Fruit fly (Drosophila melanogaster) whole organism, embryonic: ENCODE measurements around the gene CG42495.

Source experiments
- Asciz ChIP-seq: fragments of 200-800 bp; sonication (Bioruptor generic); optimal IDR thresholded peaks from 2 replicates; lab custom pipeline; 2017; ENCODE audit warnings: missing biosample characterization, mild to moderate bottlenecking, missing genetic modification characterization, missing genetic modification reagents
- C15 ChIP-seq: fragments of 200-800 bp; sonication (Bioruptor generic); IDR thresholded peaks from 3 replicates; pipeline ENCODE4 v1.3.6; 2022; ENCODE audit warnings: missing biosample characterization, missing genetic modification characterization
- CG10654 ChIP-seq: fragments of 200-800 bp; sonication (Bioruptor generic); optimal IDR thresholded peaks from 2 replicates; lab custom pipeline; 2016; ENCODE audit warnings: missing biosample characterization, missing genetic modification characterization
- CG12942 ChIP-seq: fragments of 200-800 bp; sonication (Bioruptor generic); optimal IDR thresholded peaks from 3 replicates; lab custom pipeline; 2016; ENCODE audit warnings: missing biosample characterization, missing genetic modification characterization
- CG13775 ChIP-seq: fragments of 200-800 bp; sonication (Bioruptor generic); optimal IDR thresholded peaks from 3 replicates; lab custom pipeline; 2017; ENCODE audit warnings: missing biosample characterization, mild to moderate bottlenecking, missing genetic modification characterization
- CG14965 ChIP-seq: fragments of 200-800 bp; sonication (Bioruptor generic); optimal IDR thresholded peaks from 2 replicates; lab custom pipeline; 2016; ENCODE audit warnings: missing biosample characterization, missing genetic modification characterization, borderline replicate concordance
- CG15696 ChIP-seq: fragments of 200-800 bp; sonication (Bioruptor generic); optimal IDR thresholded peaks from 2 replicates; lab custom pipeline; 2019; ENCODE audit warnings: missing biosample characterization, mild to moderate bottlenecking, missing genetic modification characterization, moderate library complexity
- CG16815 ChIP-seq: fragments of 200-800 bp; sonication (Bioruptor generic); optimal IDR thresholded peaks from 3 replicates; lab custom pipeline; 2017; ENCODE audit warnings: missing biosample characterization, mild to moderate bottlenecking, missing genetic modification characterization
- CG17361 ChIP-seq: fragments of 200-800 bp; sonication (Bioruptor generic); IDR thresholded peaks from 3 replicates; pipeline ENCODE4 v1.3.6; 2022; ENCODE audit warnings: missing biosample characterization, missing genetic modification characterization
- CG1792 ChIP-seq: fragments of 200-800 bp; sonication (Bioruptor generic); optimal IDR thresholded peaks from 2 replicates; lab custom pipeline; 2016; ENCODE audit warnings: missing biosample characterization, missing genetic modification characterization
- CG18599 ChIP-seq: fragments of 200-800 bp; sonication (Bioruptor generic); optimal IDR thresholded peaks from 3 replicates; lab custom pipeline; 2017; ENCODE audit warnings: missing biosample characterization, missing genetic modification characterization, mild to moderate bottlenecking, moderate library complexity, missing genetic modification reagents
- CG2889 ChIP-seq: fragments of 200-800 bp; sonication (Bioruptor generic); IDR thresholded peaks from 3 replicates; pipeline ENCODE4 v1.3.6; 2022; ENCODE audit warnings: missing biosample characterization, missing genetic modification characterization
- CG30403 ChIP-seq: fragments of 200-800 bp; sonication (Bioruptor generic); optimal IDR thresholded peaks from 3 replicates; lab custom pipeline; 2016; ENCODE audit warnings: missing biosample characterization, missing genetic modification characterization
- CG34422 ChIP-seq: fragments of 200-800 bp; sonication (Bioruptor generic); IDR thresholded peaks from 3 replicates; pipeline ENCODE4 v1.3.6; 2022; ENCODE audit warnings: missing biosample characterization, missing genetic modification characterization
- CG4707 ChIP-seq: fragments of 200-800 bp; sonication (Bioruptor generic); optimal IDR thresholded peaks from 2 replicates; lab custom pipeline; 2018; ENCODE audit warnings: missing biosample characterization, mild to moderate bottlenecking, missing genetic modification characterization, moderate library complexity
- CG6765 ChIP-seq: fragments of 200-800 bp; sonication (Bioruptor generic); optimal IDR thresholded peaks from 3 replicates; lab custom pipeline; 2017; ENCODE audit warnings: missing biosample characterization, mild to moderate bottlenecking, missing genetic modification characterization
- CG8388 ChIP-seq: fragments of 200-800 bp; sonication (Bioruptor generic); optimal IDR thresholded peaks from 2 replicates; lab custom pipeline; 2019; ENCODE audit warnings: missing biosample characterization, mild to moderate bottlenecking, missing genetic modification characterization, moderate library complexity
- CG9727 ChIP-seq: fragments of 200-800 bp; sonication (Bioruptor generic); optimal IDR thresholded peaks from 3 replicates; lab custom pipeline; 2017; ENCODE audit warnings: missing biosample characterization, mild to moderate bottlenecking, missing genetic modification characterization
- CG9876 ChIP-seq: fragments of 200-800 bp; sonication (Bioruptor generic); optimal IDR thresholded peaks from 2 replicates; lab custom pipeline; 2016; ENCODE audit warnings: missing biosample characterization, missing genetic modification characterization
- CoRest ChIP-seq: fragments of 200-800 bp; sonication (Bioruptor generic); optimal IDR thresholded peaks from 3 replicates; lab custom pipeline; 2018; ENCODE audit warnings: missing biosample characterization, mild to moderate bottlenecking, missing genetic modification characterization, moderate library complexity
- Doc2 ChIP-seq: fragments of 200-800 bp; sonication (Bioruptor generic); IDR thresholded peaks from 2 replicates; pipeline ENCODE4 v1.3.6; 2022; ENCODE audit warnings: missing biosample characterization, missing genetic modification characterization
- H15 ChIP-seq: fragments of 200-800 bp; sonication (Bioruptor generic); IDR thresholded peaks from 3 replicates; pipeline ENCODE4 v1.3.6; 2022; ENCODE audit warnings: missing biosample characterization, missing genetic modification characterization
- Jarid2 ChIP-seq: fragments of 200-800 bp; sonication (Bioruptor generic); optimal IDR thresholded peaks from 3 replicates; lab custom pipeline; 2017; ENCODE audit warnings: mild to moderate bottlenecking, missing biosample characterization, missing genetic modification reagents, missing genetic modification characterization
- Meics ChIP-seq: fragments of 200-800 bp; sonication (Bioruptor generic); optimal IDR thresholded peaks from 2 replicates; lab custom pipeline; 2017; ENCODE audit warnings: missing biosample characterization, mild to moderate bottlenecking, missing genetic modification characterization
- Neu2 ChIP-seq: fragments of 200-800 bp; sonication (Bioruptor generic); optimal IDR thresholded peaks from 3 replicates; lab custom pipeline; 2016; ENCODE audit warnings: missing biosample characterization, missing genetic modification characterization, borderline replicate concordance
- Rfx ChIP-seq: fragments of 200-800 bp; sonication (Bioruptor generic); IDR thresholded peaks from 2 replicates; pipeline ENCODE4 v1.3.6; 2022; ENCODE audit warnings: missing biosample characterization, missing genetic modification characterization
- Tbp ChIP-seq: fragments of >200 bp; optimal IDR thresholded peaks from 2 replicates; lab custom pipeline; 2018; ENCODE audit warnings: missing biosample characterization, missing genetic modification characterization
- ap ChIP-seq: fragments of 200-800 bp; sonication (Bioruptor generic); IDR thresholded peaks from 2 replicates; pipeline ENCODE4 v1.3.6; 2022; ENCODE audit warnings: missing biosample characterization, missing genetic modification characterization
- ato ChIP-seq: fragments of 200-800 bp; sonication (Bioruptor generic); IDR thresholded peaks from 2 replicates; pipeline ENCODE4 v1.3.6; 2022; ENCODE audit warnings: missing biosample characterization, missing genetic modification characterization; ENCODE audit not compliant: partially characterized antibody
- bigmax ChIP-seq: fragments of 200-800 bp; sonication (Bioruptor generic); optimal IDR thresholded peaks from 2 replicates; lab custom pipeline; 2018; ENCODE audit warnings: missing biosample characterization, mild to moderate bottlenecking, missing genetic modification characterization
- chm ChIP-seq: fragments of 200-800 bp; sonication (Bioruptor generic); IDR thresholded peaks from 2 replicates; pipeline ENCODE4 v1.3.6; 2022; ENCODE audit warnings: missing biosample characterization, missing genetic modification characterization
- dati ChIP-seq: fragments of 200-800 bp; sonication (Bioruptor generic); IDR thresholded peaks from 2 replicates; pipeline ENCODE4 v1.3.6; 2022; ENCODE audit warnings: missing biosample characterization, missing genetic modification characterization
- emc ChIP-seq: fragments of 200-800 bp; sonication (Bioruptor generic); optimal IDR thresholded peaks from 2 replicates; lab custom pipeline; 2016; ENCODE audit warnings: missing biosample characterization, missing genetic modification characterization
- eve ChIP-seq, 2 experiments: fragments of >200 bp; optimal IDR thresholded peaks; 2 replicates each; lab custom pipeline; 2017; ENCODE audit warnings: missing biosample characterization in 2 of 2, missing genetic modification characterization in 2 of 2
- fd102C ChIP-seq: fragments of 200-800 bp; sonication (Bioruptor generic); optimal IDR thresholded peaks from 2 replicates; lab custom pipeline; 2018; ENCODE audit warnings: missing biosample characterization, mild to moderate bottlenecking, missing genetic modification characterization, moderate library complexity
- fru ChIP-seq: fragments of >200 bp; optimal IDR thresholded peaks from 2 replicates; lab custom pipeline; 2017
- lilli ChIP-seq: fragments of 200-800 bp; sonication (Bioruptor generic); optimal IDR thresholded peaks from 3 replicates; lab custom pipeline; 2016; ENCODE audit warnings: missing biosample characterization, missing genetic modification characterization
- lola ChIP-seq, 3 experiments: fragments of >200 bp in 2 of 3; fragments of 200-800 bp in 1 of 3; sonication (Bioruptor generic) in 1 of 3; optimal IDR thresholded peaks; 2 replicates each; lab custom pipeline; 2017 to 2019; ENCODE audit warnings: missing biosample characterization in 3 of 3, missing genetic modification characterization in 3 of 3, mild to moderate bottlenecking in 1 of 3, moderate library complexity in 1 of 3
- lov ChIP-seq, 2 experiments: fragments of 200-800 bp in 1 of 2; fragments of >200 bp in 1 of 2; sonication (Bioruptor generic) in 1 of 2; IDR thresholded peaks in 1 of 2; optimal IDR thresholded peaks in 1 of 2; 2 replicates in 1 of 2; 3 replicates in 1 of 2; pipeline versions ENCODE4 v1.3.6 to Lab custom; 2017 to 2022; ENCODE audit warnings: missing biosample characterization in 1 of 2, missing genetic modification characterization in 1 of 2
- ranshi ChIP-seq: fragments of 200-800 bp; sonication (Bioruptor generic); IDR thresholded peaks from 2 replicates; pipeline ENCODE4 v1.3.6; 2022; ENCODE audit warnings: missing biosample characterization, missing genetic modification characterization
- run ChIP-seq: fragments of 200-800 bp; sonication (Bioruptor generic); optimal IDR thresholded peaks from 3 replicates; lab custom pipeline; 2018; ENCODE audit warnings: missing biosample characterization, mild to moderate bottlenecking, missing genetic modification characterization
- salm ChIP-seq: fragments of 200-800 bp; sonication (Bioruptor generic); optimal IDR thresholded peaks from 2 replicates; lab custom pipeline; 2018; ENCODE audit warnings: missing biosample characterization, mild to moderate bottlenecking, missing genetic modification characterization
- stc ChIP-seq: fragments of 200-800 bp; sonication (Bioruptor generic); IDR thresholded peaks from 2 replicates; pipeline ENCODE4 v1.3.6; 2022; ENCODE audit warnings: missing biosample characterization, missing genetic modification characterization
- sug ChIP-seq: fragments of 200-800 bp; optimal IDR thresholded peaks from 2 replicates; lab custom pipeline; 2019; ENCODE audit warnings: missing biosample characterization, mild to moderate bottlenecking, missing genetic modification characterization, moderate library complexity
- tap ChIP-seq: fragments of 200-800 bp; optimal IDR thresholded peaks from 3 replicates; lab custom pipeline; 2019; ENCODE audit warnings: missing biosample characterization, mild to moderate bottlenecking, missing genetic modification characterization, moderate library complexity
- tgo ChIP-seq: fragments of 200-800 bp; sonication (Bioruptor generic); IDR thresholded peaks from 3 replicates; pipeline ENCODE4 v1.3.6; 2022; ENCODE audit warnings: missing biosample characterization, missing genetic modification characterization
- trh ChIP-seq: fragments of 200-800 bp; sonication (Bioruptor generic); optimal IDR thresholded peaks from 2 replicates; lab custom pipeline; 2016; ENCODE audit warnings: missing biosample characterization, missing genetic modification characterization
- usp ChIP-seq: fragments of >200 bp; optimal IDR thresholded peaks from 2 replicates; lab custom pipeline; 2017; ENCODE audit warnings: missing biosample characterization, missing genetic modification characterization
- zen ChIP-seq: fragments of 200-800 bp; sonication (Bioruptor generic); optimal IDR thresholded peaks from 3 replicates; lab custom pipeline; 2018; ENCODE audit warnings: missing biosample characterization, mild to moderate bottlenecking, missing genetic modification characterization, moderate library complexity

Gene CG42495

DNA sequence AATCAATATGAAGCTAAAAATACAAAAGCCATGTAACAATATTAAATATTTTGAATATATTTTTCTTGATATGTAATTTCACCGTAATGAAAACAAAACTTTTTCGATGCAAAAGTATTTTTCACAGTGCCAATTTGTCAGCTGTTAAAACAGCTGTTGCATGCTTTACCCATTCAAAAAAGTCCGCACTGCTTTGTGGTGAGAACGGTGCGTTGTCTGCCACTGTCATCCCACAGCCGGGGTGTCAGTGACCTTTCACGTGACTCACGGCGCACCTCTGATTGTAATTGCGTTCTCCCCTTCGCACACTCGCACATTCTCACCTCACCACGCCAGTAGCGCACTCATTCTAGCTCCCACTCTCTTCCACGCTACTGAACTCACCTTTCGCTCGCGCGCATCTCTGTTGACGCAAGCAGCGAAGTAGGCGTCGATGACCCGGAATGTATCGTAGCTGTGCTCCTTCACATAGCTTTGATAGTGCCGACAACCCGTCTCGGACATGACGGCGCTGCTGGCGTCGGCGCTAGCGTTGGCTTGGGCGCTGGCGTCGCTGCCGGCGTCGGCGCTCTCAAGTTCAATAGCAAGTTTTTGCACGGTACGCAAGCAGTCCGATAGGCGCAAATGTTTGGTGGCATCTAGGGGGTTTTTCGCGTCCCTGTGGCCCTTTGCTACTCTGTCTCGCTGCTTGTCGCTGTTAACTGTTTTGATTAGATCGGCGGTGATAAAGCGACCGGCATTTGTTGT, 46.0 kb upstream of the CG42495 start:
- TF ChIP-seq Meics = peak; percentile 61
- 0 out of 3 replicates have a peak, but pooled peaks have one; percentile 39 for TF ChIP-seq H15 (GFP tag; lab: Robert Waterston, UW)
- no peak for TF ChIP-seq CG4707
- no peak for TF ChIP-seq CG6765 (GFP tag; lab: Kevin White, UChicago)
- TF ChIP-seq Rfx = peak; percentile 70
- TF ChIP-seq CG30403 (GFP tag; lab: Kevin White, UChicago) = peak; percentile 44
- TF ChIP-seq emc (GFP tag; lab: Kevin White, UChicago) = peak; percentile 51
- TF ChIP-seq dati (GFP tag; lab: Robert Waterston, UW) = no peak
- TF ChIP-seq sug (tag; lab: Kevin White, UChicago) = peak; percentile 72
- TF ChIP-seq CG8388 (GFP tag; lab: Kevin White, UChicago) = peak; percentile 55
- peak; percentile 30 for TF ChIP-seq CG9876
- no peak for TF ChIP-seq C15 (GFP tag; lab: Robert Waterston, UW)
- TF ChIP-seq CG1792 (GFP tag; lab: Kevin White, UChicago) = no peak
- TF ChIP-seq CG14965 (GFP tag; lab: Kevin White, UChicago) = no peak
- TF ChIP-seq Neu2 (GFP tag; lab: Kevin White, UChicago) = no peak
- no peak for TF ChIP-seq bigmax (GFP tag; lab: Kevin White, UChicago)
- TF ChIP-seq CG18599 (GFP tag; lab: Kevin White, UChicago) = peak; percentile 64
- 0 out of 3 replicates have a peak, but pooled peaks have one; percentile 29 for TF ChIP-seq CG2889 (GFP tag; lab: Robert Waterston, UW)
- TF ChIP-seq tap (tag; lab: Kevin White, UChicago) = peak; percentile 47
- TF ChIP-seq trh (GFP tag; lab: Kevin White, UChicago) = no peak
- TF ChIP-seq fru (lab: Kevin White, UChicago) = no peak
- TF ChIP-seq ap = peak; percentile 41; the same call in 1 of the 2 replicates
- TF ChIP-seq CG9727 (GFP tag; lab: Kevin White, UChicago) = peak; percentile 46
- TF ChIP-seq Asciz (GFP tag; lab: Kevin White, UChicago) = peak; percentile 26
- TF ChIP-seq CG17361 (GFP tag; lab: Robert Waterston, UW) = no peak
- TF ChIP-seq ranshi (GFP tag; lab: Robert Waterston, UW) = 0 out of 2 replicates have a peak, but pooled peaks have one; percentile 15
- no peak for TF ChIP-seq run (tag; lab: Kevin White, UChicago)
- TF ChIP-seq chm = peak; percentile 80
- TF ChIP-seq fd102C = no peak
- peak; percentile 39 for TF ChIP-seq CoRest (tag; lab: Kevin White, UChicago)
- TF ChIP-seq CG16815 = no peak
- no peak for TF ChIP-seq Doc2
- peak; percentile 6 for TF ChIP-seq CG13775 (GFP tag; lab: Kevin White, UChicago)
- no peak for TF ChIP-seq lov (optimal IDR thresholded peaks at IDR 0.05; lab: Kevin White, UChicago)
- peak; percentile 61; the same call in 1 of the 3 replicates for TF ChIP-seq lov (GFP tag; IDR thresholded peaks at IDR 0.05; lab: Robert Waterston, UW)
- TF ChIP-seq CG34422 = no peak
- TF ChIP-seq usp (GFP tag; lab: Kevin White, UChicago) = no peak
- no peak for TF ChIP-seq CG10654 (GFP tag; lab: Kevin White, UChicago)
- no peak for TF ChIP-seq eve (GFP tag; optimal IDR thresholded peaks at IDR 0.05; lab: Kevin White, UChicago)
- no peak for TF ChIP-seq Tbp (GFP tag; lab: Kevin White, UChicago)
- 0 out of 2 replicates have a peak, but pooled peaks have one; percentile 33 for TF ChIP-seq stc (GFP tag; lab: Robert Waterston, UW)
- TF ChIP-seq tgo (GFP tag; lab: Robert Waterston, UW) = peak; percentile 29; the same call in 1 of the 3 replicates
- no peak for TF ChIP-seq CG12942 (GFP tag; lab: Kevin White, UChicago)
- no peak; the same call in 1 of the 2 replicates for TF ChIP-seq ato (GFP tag; lab: Robert Waterston, UW)
- TF ChIP-seq salm = no peak
- TF ChIP-seq lola (GFP tag; optimal IDR thresholded peaks at IDR 0.05; lab: Kevin White, UChicago) = peak in 1 of 3 experiments; percentile 35
- TF ChIP-seq Jarid2 (GFP tag; lab: Kevin White, UChicago) = no peak
- TF ChIP-seq lilli (GFP tag; lab: Kevin White, UChicago) = peak; percentile 67
- no peak for TF ChIP-seq CG15696
- TF ChIP-seq zen (tag; lab: Kevin White, UChicago) = no peak
